Fruit fly (Drosophila melanogaster): Measurements from ENCODE around the gene CG12521.
A peak's percentile ranks its signal among the peaks of the same experiment; 100 is the strongest.

DNA sequence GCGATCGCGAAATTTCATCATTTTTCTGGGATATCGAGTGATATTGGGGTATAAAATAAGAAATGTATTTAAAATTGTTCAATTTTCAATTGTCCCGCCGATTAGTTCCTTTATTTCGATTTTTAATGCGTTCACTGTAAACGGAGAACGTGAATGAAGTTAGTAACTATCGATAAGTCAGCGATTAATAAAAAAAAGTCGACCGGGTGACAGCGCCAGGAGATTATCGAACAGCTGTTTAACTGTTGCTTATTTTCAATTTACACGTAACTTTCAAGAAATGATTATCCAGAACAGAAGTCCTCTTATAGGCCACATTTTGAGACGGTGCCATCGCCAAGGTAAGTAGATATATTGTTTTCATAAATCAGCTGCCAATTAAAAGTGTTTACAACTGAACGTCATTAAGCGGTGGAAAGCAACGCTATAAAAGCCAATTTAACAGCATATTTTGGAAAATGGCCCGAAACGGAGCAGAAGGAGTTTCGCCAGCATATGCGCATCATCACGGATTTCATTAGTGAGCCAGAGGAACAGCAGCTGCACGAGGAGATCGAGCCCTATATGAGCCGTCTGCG lies 32.3 kb downstream of the CG12521 start, which contains the start of gene CG14130:
- TF ChIP-seq pad (GFP tag; optimal IDR thresholded peaks at IDR 0.05) = no peak
- no peak for TF ChIP-seq cic (GFP tag; optimal IDR thresholded peaks at IDR 0.05)
- TF ChIP-seq Mnt (GFP tag; optimal IDR thresholded peaks at IDR 0.05) = no peak
- TF ChIP-seq CG7045 (GFP tag; optimal IDR thresholded peaks at IDR 0.05) = no peak
- TF ChIP-seq CG5204 (GFP tag; optimal IDR thresholded peaks at IDR 0.05) = no peak
- no peak for TF ChIP-seq CG14711 (tag; optimal IDR thresholded peaks at IDR 0.05)
- no peak for TF ChIP-seq Clk (GFP tag; optimal IDR thresholded peaks at IDR 0.05)
- TF ChIP-seq tj (GFP tag; optimal IDR thresholded peaks at IDR 0.05) = peak; percentile 14
- no peak for TF ChIP-seq CG33017 (tag; optimal IDR thresholded peaks at IDR 0.05)
- TF ChIP-seq kay (GFP tag; ENCODE audit: borderline replicate concordance) = peak; percentile 81
- TF ChIP-seq cnc (optimal IDR thresholded peaks at IDR 0.05) = no peak
